Worm (Caenorhabditis elegans): ENCODE measurements around the gene srx-137.

- no peak for TF ChIP-seq nhr-11 (tag; optimal IDR thresholded peaks at IDR 0.05)
- TF ChIP-seq egl-27 (tag; optimal IDR thresholded peaks at IDR 0.05), result peak; percentile 37
- peak; percentile 41 for TF ChIP-seq snpc-4 (tag; optimal IDR thresholded peaks at IDR 0.05)
- peak; percentile 85 for TF ChIP-seq unc-55 (GFP tag; optimal IDR thresholded peaks at IDR 0.05)
- peak; percentile 78 to 87 for TF ChIP-seq lsy-2 (tag; optimal IDR thresholded peaks at IDR 0.05)
- TF ChIP-seq dmd-4 (tag; optimal IDR thresholded peaks at IDR 0.05), result no peak
- no peak for TF ChIP-seq nhr-6 (tag; optimal IDR thresholded peaks at IDR 0.05)
- TF ChIP-seq zag-1 (tag; optimal IDR thresholded peaks at IDR 0.05), result no peak
Measured at ce11 chrV:13818824-13819408, 43.7 kb upstream of the srx-137 start, which contains the start of gene sel-10.
